Fruit fly (Drosophila melanogaster) whole organism, pupa: ENCODE results near the gene CG4161.

Experiments used
- EcR ChIP-seq: fragments of 200-800 bp; sonication (Bioruptor generic); optimal IDR thresholded peaks from 3 replicates; lab custom pipeline; 2019; ENCODE audit warnings: missing biosample characterization, missing genetic modification characterization, mild to moderate bottlenecking, moderate library complexity, missing genetic modification reagents
- Pif1A ChIP-seq: fragments of 200-800 bp; sonication (Bioruptor generic); optimal IDR thresholded peaks from 3 replicates; lab custom pipeline; 2016; ENCODE audit warnings: missing biosample characterization, missing genetic modification characterization

DNA sequence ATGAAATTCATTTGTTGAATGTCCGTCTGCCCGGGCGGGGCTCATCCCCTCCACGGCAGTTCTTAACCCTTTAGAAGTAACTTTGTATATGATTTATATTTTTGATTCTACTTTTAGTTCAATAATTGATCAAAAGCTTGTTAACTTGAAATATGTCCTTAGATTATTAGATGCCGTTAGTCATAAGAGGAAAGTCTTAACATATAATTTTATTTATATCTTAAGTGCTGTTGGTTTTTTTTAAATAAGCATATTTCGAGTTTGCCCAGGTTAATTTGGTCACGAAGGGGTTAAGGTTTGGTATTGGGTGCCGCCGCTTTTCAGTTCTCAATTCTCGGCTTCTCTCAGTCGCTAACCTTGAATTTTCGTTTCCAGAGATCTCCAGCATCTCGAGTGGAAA lies 44.1 kb upstream of the CG4161 start:
- TF ChIP-seq EcR (GFP tag; lab: Kevin White, UChicago): no peak
- TF ChIP-seq Pif1A (GFP tag; lab: Kevin White, UChicago): peak; percentile 51
